Worm (Caenorhabditis elegans) whole organism, midembryonic: ENCODE data around the gene F02C12.3.

Experiments used
- T22C8.4 ChIP-seq: fragments of 200-800 bp; sonication (Bioruptor generic); IDR thresholded peaks from 2 replicates; pipeline ENCODE4 v1.3.6; 2022; ENCODE audit warnings: missing genetic modification characterization, missing compliant biosample characterization
- cog-1 ChIP-seq: sonication (generic microtip); optimal IDR thresholded peaks from 2 replicates; lab custom pipeline; 2016; ENCODE audit warnings: missing genetic modification characterization, missing compliant biosample characterization
- flt-1 ChIP-seq: fragments of 200-800 bp; sonication (Bioruptor generic); IDR thresholded peaks from 2 replicates; pipeline ENCODE4 v1.3.6; 2022; ENCODE audit warnings: missing genetic modification characterization, missing compliant biosample characterization
- klf-2 ChIP-seq: fragments of 200-800 bp; sonication (Bioruptor generic); conservative IDR thresholded peaks from 2 replicates; pipeline ENCODE4 v1.3.6; 2022; ENCODE audit warnings: missing genetic modification reagents, missing genetic modification characterization, missing compliant biosample characterization
- med-1 ChIP-seq: sonication (generic microtip); optimal IDR thresholded peaks from 2 replicates; lab custom pipeline; 2017; ENCODE audit warnings: missing genetic modification characterization, mild to moderate bottlenecking, missing compliant biosample characterization, antibody characterized with exemption, missing genetic modification reagents; ENCODE audit not compliant: insufficient read depth
- ref-1 ChIP-seq: fragments of 200-800 bp; sonication (Bioruptor generic); conservative IDR thresholded peaks from 2 replicates; pipeline ENCODE4 v1.3.6; 2022; ENCODE audit warnings: missing genetic modification reagents, missing genetic modification characterization, missing compliant biosample characterization
- tab-1 ChIP-seq: fragments of 200-800 bp; sonication (Bioruptor generic); IDR thresholded peaks from 2 replicates; pipeline ENCODE4 v1.3.6; 2022; ENCODE audit warnings: missing genetic modification characterization, missing compliant biosample characterization
- ztf-23 ChIP-seq: fragments of 200-800 bp; sonication (Bioruptor generic); IDR thresholded peaks from 2 replicates; pipeline ENCODE4 v1.3.6; 2022; ENCODE audit warnings: missing genetic modification reagents, missing genetic modification characterization, missing compliant biosample characterization
- ztf-29 ChIP-seq: fragments of 200-800 bp; sonication (Bioruptor generic); IDR thresholded peaks from 2 replicates; pipeline ENCODE4 v1.3.6; 2022; ENCODE audit warnings: missing genetic modification reagents, missing genetic modification characterization, missing compliant biosample characterization

F02C12.3 gene

ce11 chrX:13388829-13389228 is 7.9 kb upstream of the F02C12.3 start:
- no peak for TF ChIP-seq ztf-23 (GFP tag; lab: Robert Waterston, UW)

DNA sequence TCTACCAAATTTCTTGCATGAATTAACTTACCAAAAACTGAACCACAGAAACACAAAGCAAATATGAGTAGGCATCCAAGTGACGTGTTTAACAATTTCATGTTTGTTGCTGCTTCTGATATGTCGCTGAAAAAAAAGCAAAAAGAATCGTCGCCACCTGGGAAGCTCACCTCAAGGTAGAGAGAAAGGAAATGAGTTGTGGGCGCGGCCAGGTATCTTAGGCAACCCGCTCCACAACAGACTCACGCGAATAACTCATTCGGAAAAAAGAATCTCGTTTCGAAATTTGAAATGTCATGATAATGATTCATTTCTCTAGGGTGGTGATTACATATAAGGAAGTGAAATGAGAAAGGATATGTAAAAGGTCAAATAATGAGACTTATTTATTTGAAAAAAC is 1.8 kb upstream of the F02C12.3 start, which contains the start of gene irld-2:
irld-2 (minus strand) TSS at position 101 of the 400 bp plus-strand sequence.
- TF ChIP-seq ref-1 (GFP tag; lab: Robert Waterston, UW) (no peak), cog-1 (tag; lab: Kevin White, UChicago) (no peak), T22C8.4 (no peak)

- no peak for TF ChIP-seq T22C8.4
- no peak for TF ChIP-seq ref-1 (GFP tag; lab: Robert Waterston, UW)
- TF ChIP-seq klf-2 (GFP tag; lab: Robert Waterston, UW): no peak
- no peak for TF ChIP-seq ztf-23 (GFP tag; lab: Robert Waterston, UW)
- no peak for TF ChIP-seq tab-1 (GFP tag; lab: Robert Waterston, UW)
- no peak for TF ChIP-seq cog-1 (tag; lab: Kevin White, UChicago)
- TF ChIP-seq flt-1: no peak
- TF ChIP-seq ztf-29 (GFP tag; lab: Robert Waterston, UW): no peak
- TF ChIP-seq med-1 (GFP tag; lab: Kevin White, UChicago): no peak
Measured at ce11 chrX:13399221-13399620, 2.4 kb downstream of the F02C12.3 start, which contains the start of gene F02C12.2. Gene F02C12.2, minus strand, starts transcription at chrX:13399321.

DNA sequence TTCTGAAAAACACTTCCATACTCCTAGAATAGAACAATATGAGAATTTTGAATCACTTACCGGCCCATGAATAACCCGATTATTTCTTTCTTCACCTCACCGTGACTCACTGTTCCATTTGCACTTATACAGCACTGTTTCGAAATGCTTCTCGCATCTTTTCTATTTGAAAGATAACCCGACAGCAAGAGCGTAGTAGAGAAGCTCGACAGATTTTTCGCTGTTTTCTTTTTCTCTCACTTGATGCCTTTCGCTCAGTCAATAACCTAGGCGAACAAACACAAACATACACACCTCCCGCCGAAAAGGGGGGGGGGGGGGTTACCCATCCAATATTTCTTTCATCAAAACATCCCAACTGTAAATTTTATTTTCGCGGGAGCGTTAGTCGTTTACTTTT is 4.5 kb downstream of the F02C12.3 start:
- TF ChIP-seq med-1 (GFP tag; lab: Kevin White, UChicago) (no peak), ztf-23 (GFP tag; lab: Robert Waterston, UW) (no peak), T22C8.4 (no peak), flt-1 (no peak), ztf-29 (GFP tag; lab: Robert Waterston, UW) (no peak), cog-1 (tag; lab: Kevin White, UChicago) (no peak), tab-1 (GFP tag; lab: Robert Waterston, UW) (no peak), klf-2 (GFP tag; lab: Robert Waterston, UW) (no peak), ref-1 (GFP tag; lab: Robert Waterston, UW) (no peak)

ce11 chrX:13401783-13402182 is 5.0 kb downstream of the F02C12.3 start, which contains the start of gene F02C12.1:
Gene F02C12.1, plus strand, starts transcription at chrX:13402083.
- no peak for TF ChIP-seq flt-1
- TF ChIP-seq T22C8.4: no peak
- no peak for TF ChIP-seq ztf-23 (GFP tag; lab: Robert Waterston, UW)
- TF ChIP-seq med-1 (GFP tag; lab: Kevin White, UChicago): no peak
- TF ChIP-seq klf-2 (GFP tag; lab: Robert Waterston, UW): no peak
- no peak for TF ChIP-seq ref-1 (GFP tag; lab: Robert Waterston, UW)
- no peak for TF ChIP-seq cog-1 (tag; lab: Kevin White, UChicago)
- TF ChIP-seq ztf-29 (GFP tag; lab: Robert Waterston, UW): no peak
- TF ChIP-seq tab-1 (GFP tag; lab: Robert Waterston, UW): no peak

- no peak for TF ChIP-seq ref-1 (GFP tag; lab: Robert Waterston, UW)
- TF ChIP-seq ztf-23 (GFP tag; lab: Robert Waterston, UW): no peak
- TF ChIP-seq cog-1 (tag; lab: Kevin White, UChicago): no peak
- TF ChIP-seq flt-1: no peak
- no peak for TF ChIP-seq tab-1 (GFP tag; lab: Robert Waterston, UW)
- TF ChIP-seq klf-2 (GFP tag; lab: Robert Waterston, UW): no peak
- no peak for TF ChIP-seq ztf-29 (GFP tag; lab: Robert Waterston, UW)
- TF ChIP-seq med-1 (GFP tag; lab: Kevin White, UChicago): no peak
- no peak for TF ChIP-seq T22C8.4
Measured at ce11 chrX:13409543-13409942, 12.8 kb downstream of the F02C12.3 start, which contains the start of the genes cyp-13B1 and C29F7.1. Gene cyp-13B1, minus strand, starts transcription at chrX:13409643. Gene C29F7.1, plus strand, starts transcription at chrX:13409936.

- TF ChIP-seq ztf-23 (GFP tag; lab: Robert Waterston, UW) (no peak), cog-1 (tag; lab: Kevin White, UChicago) (no peak), klf-2 (GFP tag; lab: Robert Waterston, UW) (no peak), ref-1 (GFP tag; lab: Robert Waterston, UW) (no peak)
Measured at ce11 chrX:13411306-13411705, 14.5 kb downstream of the F02C12.3 start.

DNA sequence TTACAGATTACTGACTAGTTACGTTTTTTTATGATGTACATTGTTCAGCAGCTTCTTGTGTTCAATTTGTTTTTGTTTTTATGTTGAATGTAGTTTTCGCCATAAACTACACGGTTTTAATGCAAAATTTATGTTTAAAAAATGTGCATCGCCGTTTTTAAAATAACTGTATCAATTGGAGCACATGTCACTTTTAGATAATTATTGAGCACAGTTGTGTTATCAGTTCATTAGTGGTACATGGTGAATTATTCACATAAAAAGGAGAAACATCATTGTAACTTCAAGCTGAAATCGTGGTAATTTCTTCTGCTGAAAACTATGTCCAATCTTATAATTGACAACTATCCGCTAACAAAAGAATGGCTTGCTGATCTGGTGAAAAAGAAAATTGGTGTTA is 15.5 kb downstream of the F02C12.3 start:
- no peak for TF ChIP-seq tab-1 (GFP tag; lab: Robert Waterston, UW)
- TF ChIP-seq cog-1 (tag; lab: Kevin White, UChicago): no peak
- TF ChIP-seq med-1 (GFP tag; lab: Kevin White, UChicago): no peak
- no peak for TF ChIP-seq T22C8.4
- TF ChIP-seq klf-2 (GFP tag; lab: Robert Waterston, UW): no peak
- TF ChIP-seq ztf-29 (GFP tag; lab: Robert Waterston, UW): no peak
- TF ChIP-seq ref-1 (GFP tag; lab: Robert Waterston, UW): no peak
- TF ChIP-seq flt-1: no peak
- no peak for TF ChIP-seq ztf-23 (GFP tag; lab: Robert Waterston, UW)

- no peak for TF ChIP-seq T22C8.4
- TF ChIP-seq ref-1 (GFP tag; lab: Robert Waterston, UW): no peak; the same call in 1 of the 2 replicates
- TF ChIP-seq ztf-29 (GFP tag; lab: Robert Waterston, UW): peak; percentile 84
- TF ChIP-seq tab-1 (GFP tag; lab: Robert Waterston, UW): peak; percentile 86
- TF ChIP-seq cog-1 (tag; lab: Kevin White, UChicago): peak; percentile 17
- peak; percentile 77 for TF ChIP-seq klf-2 (GFP tag; lab: Robert Waterston, UW)
- peak; percentile 65; the same call in 1 of the 2 replicates for TF ChIP-seq ztf-23 (GFP tag; lab: Robert Waterston, UW)
- peak; percentile 60 for TF ChIP-seq flt-1
- no peak for TF ChIP-seq med-1 (GFP tag; lab: Kevin White, UChicago)
Measured at ce11 chrX:13414974-13415373, 18.2 kb downstream of the F02C12.3 start.

DNA sequence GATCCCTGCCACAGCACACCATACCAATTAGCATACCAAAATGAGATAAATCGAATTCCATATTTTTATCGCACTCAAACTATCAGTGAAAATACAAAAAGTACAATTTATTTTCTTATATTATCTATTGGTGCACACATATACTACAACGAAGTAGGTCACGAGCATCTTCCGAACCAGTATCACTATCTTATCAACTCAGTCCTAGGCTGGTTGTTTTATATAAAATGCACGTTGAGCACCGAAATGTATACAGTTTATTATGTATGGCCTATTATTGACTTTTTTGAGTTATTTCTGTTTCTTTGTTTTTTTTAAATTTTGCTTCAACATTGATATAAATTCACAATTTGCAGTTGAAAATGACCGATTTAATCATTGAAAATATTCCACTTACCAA is 18.9 kb downstream of the F02C12.3 start, which contains the start of gene C29F7.2:
C29F7.2 (plus strand) TSS at position 357 of the 400 bp plus-strand sequence.
- no peak for TF ChIP-seq tab-1 (GFP tag; lab: Robert Waterston, UW)
- TF ChIP-seq T22C8.4: no peak
- no peak for TF ChIP-seq ref-1 (GFP tag; lab: Robert Waterston, UW)
- no peak for TF ChIP-seq med-1 (GFP tag; lab: Kevin White, UChicago)
- no peak for TF ChIP-seq flt-1
- no peak for TF ChIP-seq cog-1 (tag; lab: Kevin White, UChicago)
- TF ChIP-seq ztf-29 (GFP tag; lab: Robert Waterston, UW): no peak
- TF ChIP-seq klf-2 (GFP tag; lab: Robert Waterston, UW): no peak
- no peak for TF ChIP-seq ztf-23 (GFP tag; lab: Robert Waterston, UW)
